Fruit fly (Drosophila melanogaster) whole organism, embryonic: ENCODE results near the gene Slimp.

Experiments used
- CG11085 ChIP-seq: fragments of 200-800 bp; sonication (Bioruptor generic); IDR thresholded peaks from 2 replicates; pipeline ENCODE4 v1.3.6; 2022; ENCODE audit warnings: missing biosample characterization, missing genetic modification characterization
- CG11456 ChIP-seq: fragments of 200-800 bp; sonication (Bioruptor generic); IDR thresholded peaks from 3 replicates; pipeline ENCODE4 v1.3.6; 2022; ENCODE audit warnings: missing biosample characterization, missing genetic modification characterization
- CG12104 ChIP-seq: fragments of 200-800 bp; sonication (Bioruptor generic); optimal IDR thresholded peaks from 3 replicates; lab custom pipeline; 2016; ENCODE audit warnings: missing biosample characterization, missing genetic modification characterization
- CG12659 ChIP-seq: fragments of 200-800 bp; sonication (Bioruptor generic); optimal IDR thresholded peaks from 3 replicates; lab custom pipeline; 2017; ENCODE audit warnings: mild to moderate bottlenecking, missing biosample characterization, missing genetic modification reagents, missing genetic modification characterization
- CG12744 ChIP-seq: fragments of 200-800 bp; sonication (Bioruptor generic); optimal IDR thresholded peaks from 2 replicates; lab custom pipeline; 2016; ENCODE audit warnings: missing biosample characterization, missing genetic modification characterization
- CG14667 ChIP-seq: fragments of 200-800 bp; sonication (Bioruptor generic); IDR thresholded peaks from 2 replicates; pipeline ENCODE4 v1.3.6; 2022; ENCODE audit warnings: missing biosample characterization, missing genetic modification characterization
- CG1603 ChIP-seq: fragments of 200-800 bp; sonication (Bioruptor generic); optimal IDR thresholded peaks from 2 replicates; lab custom pipeline; 2019; ENCODE audit warnings: missing biosample characterization, mild to moderate bottlenecking, missing genetic modification characterization, moderate library complexity
- CG17912 ChIP-seq: fragments of 200-800 bp; sonication (Bioruptor generic); optimal IDR thresholded peaks from 2 replicates; lab custom pipeline; 2018; ENCODE audit warnings: missing biosample characterization, mild to moderate bottlenecking, missing genetic modification characterization
- CG32532 ChIP-seq: fragments of 200-800 bp; sonication (Bioruptor generic); IDR thresholded peaks from 2 replicates; pipeline ENCODE4 v1.3.6; 2022; ENCODE audit warnings: missing biosample characterization, missing genetic modification characterization
- CG34376 ChIP-seq: fragments of 200-800 bp; sonication (Bioruptor generic); optimal IDR thresholded peaks from 2 replicates; lab custom pipeline; 2018; ENCODE audit warnings: missing biosample characterization, mild to moderate bottlenecking, missing genetic modification characterization
- CG4404 ChIP-seq: fragments of 200-800 bp; sonication (Bioruptor generic); IDR thresholded peaks from 2 replicates; pipeline ENCODE4 v1.3.6; 2022; ENCODE audit warnings: missing biosample characterization, missing genetic modification characterization
- CG4707 ChIP-seq: fragments of 200-800 bp; sonication (Bioruptor generic); optimal IDR thresholded peaks from 2 replicates; lab custom pipeline; 2018; ENCODE audit warnings: missing biosample characterization, mild to moderate bottlenecking, missing genetic modification characterization, moderate library complexity
- CG4820 ChIP-seq: fragments of 200-800 bp; sonication (Bioruptor generic); optimal IDR thresholded peaks from 3 replicates; lab custom pipeline; 2016; ENCODE audit warnings: missing biosample characterization, missing genetic modification characterization
- CG6683 ChIP-seq: fragments of 200-800 bp; sonication (Bioruptor generic); optimal IDR thresholded peaks from 2 replicates; lab custom pipeline; 2017; ENCODE audit warnings: missing biosample characterization, mild to moderate bottlenecking, missing genetic modification characterization, missing genetic modification reagents
- CG7271 ChIP-seq: fragments of 200-800 bp; sonication (Bioruptor generic); optimal IDR thresholded peaks from 2 replicates; lab custom pipeline; 2018; ENCODE audit warnings: missing biosample characterization, mild to moderate bottlenecking, missing genetic modification characterization, moderate library complexity
- CG9437 ChIP-seq: fragments of 200-800 bp; sonication (Bioruptor generic); optimal IDR thresholded peaks from 2 replicates; lab custom pipeline; 2018; ENCODE audit warnings: missing biosample characterization, mild to moderate bottlenecking, missing genetic modification characterization
- CHES-1-like ChIP-seq: fragments of 200-800 bp; sonication (Bioruptor generic); optimal IDR thresholded peaks from 2 replicates; lab custom pipeline; 2016; ENCODE audit warnings: missing biosample characterization, missing genetic modification characterization
- CTCF ChIP-seq: fragments of 200-800 bp; sonication (Bioruptor generic); optimal IDR thresholded peaks from 2 replicates; lab custom pipeline; 2017; ENCODE audit warnings: missing biosample characterization, mild to moderate bottlenecking, missing genetic modification characterization, moderate library complexity
- CkIIα-i1 ChIP-seq: fragments of 200-800 bp; sonication (Bioruptor generic); IDR thresholded peaks from 2 replicates; pipeline ENCODE4 v1.3.6; 2022; ENCODE audit warnings: missing biosample characterization, missing genetic modification characterization
- Dad ChIP-seq: fragments of 200-800 bp; sonication (Bioruptor generic); optimal IDR thresholded peaks from 3 replicates; lab custom pipeline; 2016; ENCODE audit warnings: missing biosample characterization, missing genetic modification characterization
- Deaf1 ChIP-seq: fragments of 200-800 bp; optimal IDR thresholded peaks from 3 replicates; lab custom pipeline; 2019; ENCODE audit warnings: missing biosample characterization, mild to moderate bottlenecking, missing genetic modification characterization, moderate library complexity
- Dfd ChIP-seq, 2 experiments: fragments of >200 bp; optimal IDR thresholded peaks; 2 replicates each; lab custom pipeline; 2017; ENCODE audit warnings: missing biosample characterization in 2 of 2, missing genetic modification characterization in 2 of 2
- Dip2 ChIP-seq: fragments of 200-800 bp; sonication (Bioruptor generic); IDR thresholded peaks from 2 replicates; pipeline ENCODE4 v1.3.6; 2022; ENCODE audit warnings: missing biosample characterization, missing genetic modification characterization
- Doc2 ChIP-seq: fragments of 200-800 bp; sonication (Bioruptor generic); IDR thresholded peaks from 2 replicates; pipeline ENCODE4 v1.3.6; 2022; ENCODE audit warnings: missing biosample characterization, missing genetic modification characterization
- Drgx ChIP-seq: fragments of 200-800 bp; sonication (Bioruptor generic); IDR thresholded peaks from 2 replicates; pipeline ENCODE4 v1.3.6; 2022; ENCODE audit warnings: missing biosample characterization, missing genetic modification characterization
- HHEX ChIP-seq: fragments of 200-800 bp; sonication (Bioruptor generic); optimal IDR thresholded peaks from 3 replicates; lab custom pipeline; 2017; ENCODE audit warnings: missing biosample characterization, mild to moderate bottlenecking, missing genetic modification characterization, missing genetic modification reagents
- Lim3 ChIP-seq: fragments of 200-800 bp; sonication (Bioruptor generic); IDR thresholded peaks from 2 replicates; pipeline ENCODE4 v1.3.6; 2022; ENCODE audit warnings: missing biosample characterization, missing genetic modification characterization
- Lpt ChIP-seq: fragments of >200 bp; optimal IDR thresholded peaks from 2 replicates; lab custom pipeline; 2018; ENCODE audit warnings: missing biosample characterization, missing genetic modification characterization
- NfI ChIP-seq: fragments of 200-800 bp; sonication (Bioruptor generic); optimal IDR thresholded peaks from 3 replicates; lab custom pipeline; 2018; ENCODE audit warnings: missing biosample characterization, mild to moderate bottlenecking, missing genetic modification characterization, moderate library complexity
- Oli ChIP-seq: fragments of 200-800 bp; sonication (Bioruptor generic); optimal IDR thresholded peaks from 2 replicates; lab custom pipeline; 2018; ENCODE audit warnings: missing biosample characterization, mild to moderate bottlenecking, missing genetic modification characterization, moderate library complexity
- Rx ChIP-seq: fragments of 200-800 bp; sonication (Bioruptor generic); IDR thresholded peaks from 2 replicates; pipeline ENCODE4 v1.3.6; 2022; ENCODE audit warnings: missing biosample characterization, missing genetic modification characterization
- Sry-δ ChIP-seq: fragments of 200-800 bp; sonication (Bioruptor generic); optimal IDR thresholded peaks from 2 replicates; lab custom pipeline; 2016; ENCODE audit warnings: missing biosample characterization, missing genetic modification characterization
- ara ChIP-seq: fragments of 200-800 bp; sonication (Bioruptor generic); IDR thresholded peaks from 2 replicates; pipeline ENCODE4 v1.3.6; 2022; ENCODE audit warnings: missing biosample characterization, missing genetic modification characterization
- ase ChIP-seq: fragments of 200-800 bp; sonication (Bioruptor generic); IDR thresholded peaks from 3 replicates; pipeline ENCODE4 v1.3.6; 2022; ENCODE audit warnings: missing biosample characterization, missing genetic modification characterization
- az2 ChIP-seq: fragments of 200-800 bp; sonication (Bioruptor generic); optimal IDR thresholded peaks from 3 replicates; lab custom pipeline; 2016; ENCODE audit warnings: missing biosample characterization, missing genetic modification characterization
- bbx ChIP-seq: fragments of 200-800 bp; sonication (Bioruptor generic); IDR thresholded peaks from 2 replicates; pipeline ENCODE4 v1.3.6; 2022; ENCODE audit warnings: missing biosample characterization, missing genetic modification characterization; ENCODE audit not compliant: partially characterized antibody
- corto ChIP-seq: fragments of 200-800 bp; sonication (Bioruptor generic); optimal IDR thresholded peaks from 2 replicates; lab custom pipeline; 2016; ENCODE audit warnings: missing biosample characterization, mild to moderate bottlenecking, missing genetic modification characterization, moderate library complexity
- croc ChIP-seq: fragments of 200-800 bp; sonication (Bioruptor generic); conservative IDR thresholded peaks from 3 replicates; pipeline ENCODE4 v1.3.6; 2022; ENCODE audit warnings: missing biosample characterization, missing genetic modification characterization
- disco-r ChIP-seq: fragments of 200-800 bp; sonication (Bioruptor generic); optimal IDR thresholded peaks from 2 replicates; lab custom pipeline; 2016; ENCODE audit warnings: missing biosample characterization, missing genetic modification characterization
- eve ChIP-seq, 2 experiments: fragments of >200 bp; optimal IDR thresholded peaks; 2 replicates each; lab custom pipeline; 2017; ENCODE audit warnings: missing biosample characterization in 2 of 2, missing genetic modification characterization in 2 of 2
- ftz-f1 ChIP-seq: fragments of 200-800 bp; sonication (Bioruptor generic); optimal IDR thresholded peaks from 2 replicates; lab custom pipeline; 2016; ENCODE audit warnings: missing biosample characterization, missing genetic modification characterization
- gfzf ChIP-seq: fragments of 200-800 bp; sonication (Bioruptor generic); optimal IDR thresholded peaks from 2 replicates; lab custom pipeline; 2016; ENCODE audit warnings: missing biosample characterization, mild to moderate bottlenecking, missing genetic modification characterization, moderate library complexity
- gsb-n ChIP-seq: fragments of 200-800 bp; sonication (Bioruptor generic); optimal IDR thresholded peaks from 3 replicates; lab custom pipeline; 2018; ENCODE audit warnings: missing biosample characterization, mild to moderate bottlenecking, missing genetic modification characterization
- hkb ChIP-seq, 2 experiments: fragments of 200-800 bp in 1 of 2; fragments of >200 bp in 1 of 2; sonication (Bioruptor generic) in 1 of 2; IDR thresholded peaks in 1 of 2; optimal IDR thresholded peaks in 1 of 2; 2 replicates each; pipeline versions ENCODE4 v1.3.6 to Lab custom; 2017 to 2022; ENCODE audit warnings: missing biosample characterization in 1 of 2, missing genetic modification characterization in 1 of 2
- insv ChIP-seq, 2 experiments: fragments of 200-800 bp; sonication (Bioruptor generic); optimal IDR thresholded peaks; 3 replicates each; lab custom pipeline; 2016 to 2018; ENCODE audit warnings: missing biosample characterization in 2 of 2, missing genetic modification characterization in 2 of 2
- mirr ChIP-seq: fragments of 200-800 bp; sonication (Bioruptor generic); optimal IDR thresholded peaks from 3 replicates; lab custom pipeline; 2018; ENCODE audit warnings: missing biosample characterization, mild to moderate bottlenecking, missing genetic modification characterization
- odd ChIP-seq: fragments of 200-800 bp; sonication (Bioruptor generic); optimal IDR thresholded peaks from 2 replicates; lab custom pipeline; 2017; ENCODE audit warnings: missing biosample characterization, mild to moderate bottlenecking, missing genetic modification characterization
- pho ChIP-seq: fragments of 200-800 bp; sonication (Bioruptor generic); optimal IDR thresholded peaks from 2 replicates; lab custom pipeline; 2016; ENCODE audit warnings: missing biosample characterization, missing genetic modification characterization
- sug ChIP-seq: fragments of 200-800 bp; optimal IDR thresholded peaks from 2 replicates; lab custom pipeline; 2019; ENCODE audit warnings: missing biosample characterization, mild to moderate bottlenecking, missing genetic modification characterization, moderate library complexity
- wdn ChIP-seq: fragments of 200-800 bp; sonication (Bioruptor generic); IDR thresholded peaks from 2 replicates; pipeline ENCODE4 v1.3.6; 2022; ENCODE audit warnings: missing biosample characterization, missing genetic modification characterization
- wor ChIP-seq: fragments of 200-800 bp; sonication (Bioruptor generic); IDR thresholded peaks from 2 replicates; pipeline ENCODE4 v1.3.6; 2022; ENCODE audit warnings: missing biosample characterization, missing genetic modification characterization

Gene Slimp

DNA sequence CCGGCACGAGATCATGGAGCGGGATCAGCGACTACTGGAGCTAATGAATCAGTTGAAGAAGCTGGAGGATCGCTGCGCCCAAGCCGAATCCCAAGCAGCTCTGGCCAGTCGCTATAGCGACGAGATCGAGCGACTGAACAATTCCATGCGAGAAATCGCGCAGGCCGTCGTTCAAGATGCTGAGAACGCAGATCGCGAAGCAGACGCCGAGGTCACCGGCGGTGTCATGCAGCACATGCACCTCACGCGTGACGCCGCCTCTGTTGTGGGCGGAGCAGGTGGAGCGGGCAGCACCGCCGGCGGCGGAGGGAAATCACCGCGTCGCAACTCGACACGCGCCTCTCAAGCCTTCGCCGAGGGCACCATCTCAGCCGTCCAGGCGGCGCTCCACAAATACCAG is 27.1 kb downstream of the Slimp start:
- no peak for TF ChIP-seq Lpt
- TF ChIP-seq CG4404 (GFP tag; lab: Robert Waterston, UW): 0 out of 2 replicates have a peak, but pooled peaks have one; percentile 11
- TF ChIP-seq Doc2 (GFP tag; lab: Robert Waterston, UW): no peak
- TF ChIP-seq CG11456 (GFP tag; lab: Robert Waterston, UW): 0 out of 3 replicates have a peak, but pooled peaks have one; percentile 15
- 0 out of 2 replicates have a peak, but pooled peaks have one; percentile 5 for TF ChIP-seq Dip2 (GFP tag; lab: Robert Waterston, UW)

DNA sequence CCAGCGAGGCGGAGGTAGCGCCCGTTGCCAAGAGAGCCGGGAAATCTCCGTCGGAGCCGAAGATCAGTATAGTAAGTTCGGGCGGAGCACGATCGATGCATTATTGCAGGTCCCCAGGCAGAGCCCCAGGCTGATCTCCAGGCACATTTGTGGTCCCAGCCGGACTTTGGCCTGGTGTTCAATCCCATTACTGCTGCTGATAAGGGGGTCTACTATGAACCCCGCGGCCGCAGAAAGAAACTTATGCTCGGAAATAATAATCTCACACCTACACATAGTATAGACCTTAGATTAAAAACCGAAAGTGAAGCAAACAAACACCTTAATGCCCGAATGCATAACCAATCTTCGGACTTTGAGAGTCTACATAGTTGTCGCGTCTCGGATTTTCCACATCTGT is 31.8 kb downstream of the Slimp start:
- TF ChIP-seq sug (tag; lab: Kevin White, UChicago): peak; percentile 71
- no peak for TF ChIP-seq Dad (GFP tag; lab: Kevin White, UChicago)
- TF ChIP-seq insv (GFP tag; optimal IDR thresholded peaks at IDR 0.05; lab: Kevin White, UChicago): no peak
- no peak for TF ChIP-seq ase (GFP tag; lab: Robert Waterston, UW)
- TF ChIP-seq CG12104: no peak
- TF ChIP-seq CG32532 (GFP tag; lab: Robert Waterston, UW): no peak
- TF ChIP-seq eve (GFP tag; optimal IDR thresholded peaks at IDR 0.05; lab: Kevin White, UChicago): no peak
- TF ChIP-seq CG9437 (GFP tag; lab: Kevin White, UChicago): no peak
- TF ChIP-seq Dfd (GFP tag; optimal IDR thresholded peaks at IDR 0.05; lab: Kevin White, UChicago): no peak
- no peak for TF ChIP-seq ftz-f1
- no peak for TF ChIP-seq NfI (GFP tag; lab: Kevin White, UChicago)
- TF ChIP-seq wor (GFP tag; lab: Robert Waterston, UW): no peak
- TF ChIP-seq CHES-1-like (GFP tag; lab: Kevin White, UChicago): no peak
- no peak for TF ChIP-seq gfzf
- TF ChIP-seq Lim3 (GFP tag; lab: Robert Waterston, UW): no peak
- no peak for TF ChIP-seq Oli (tag; lab: Kevin White, UChicago)
- TF ChIP-seq Rx (GFP tag; lab: Robert Waterston, UW): no peak
- TF ChIP-seq croc (GFP tag; lab: Robert Waterston, UW): no peak
- no peak for TF ChIP-seq CG17912 (GFP tag; lab: Kevin White, UChicago)
- TF ChIP-seq Sry-δ (GFP tag; lab: Kevin White, UChicago): no peak
- TF ChIP-seq HHEX (GFP tag; lab: Kevin White, UChicago): no peak
- no peak for TF ChIP-seq CkIIα-i1
- no peak for TF ChIP-seq pho
- TF ChIP-seq CG34376 (GFP tag; lab: Kevin White, UChicago): peak; percentile 62
- no peak for TF ChIP-seq hkb (optimal IDR thresholded peaks at IDR 0.05; lab: Kevin White, UChicago)
- no peak for TF ChIP-seq hkb (GFP tag; IDR thresholded peaks at IDR 0.05; lab: Robert Waterston, UW)
- TF ChIP-seq CG6683 (GFP tag; lab: Kevin White, UChicago): no peak
- TF ChIP-seq odd (GFP tag; lab: Kevin White, UChicago): no peak
- peak; percentile 71 for TF ChIP-seq Deaf1 (tag; lab: Kevin White, UChicago)
- TF ChIP-seq CG14667 (GFP tag; lab: Robert Waterston, UW): no peak
- no peak for TF ChIP-seq CG4820
- TF ChIP-seq wdn (GFP tag; lab: Robert Waterston, UW): no peak
- no peak for TF ChIP-seq CG7271 (tag; lab: Kevin White, UChicago)
- TF ChIP-seq CG12659 (GFP tag; lab: Kevin White, UChicago): no peak
- TF ChIP-seq disco-r (GFP tag; lab: Kevin White, UChicago): no peak
- no peak for TF ChIP-seq mirr
- no peak for TF ChIP-seq bbx (GFP tag; lab: Robert Waterston, UW)
- TF ChIP-seq Drgx (GFP tag; lab: Robert Waterston, UW): peak; percentile 42; the same call in 1 of the 2 replicates
- TF ChIP-seq corto (GFP tag; lab: Kevin White, UChicago): no peak
- no peak for TF ChIP-seq CG4707 (GFP tag; lab: Kevin White, UChicago)
- no peak for TF ChIP-seq az2 (GFP tag; lab: Kevin White, UChicago)
- TF ChIP-seq CTCF (GFP tag; lab: Kevin White, UChicago): no peak
- no peak for TF ChIP-seq gsb-n
- TF ChIP-seq CG1603: no peak
- TF ChIP-seq CG12744 (GFP tag; lab: Kevin White, UChicago): no peak
- no peak for TF ChIP-seq CG11085
- TF ChIP-seq ara (GFP tag; lab: Robert Waterston, UW): no peak
